Fruit fly (Drosophila melanogaster): ENCODE measurements around the gene alpha-Man-IIa.

alpha-Man-IIa gene

dm6 chr3R:9385987-9386386, 26.4 kb upstream of the alpha-Man-IIa start (continued):
- TF ChIP-seq Gug (GFP tag; IDR thresholded peaks at IDR 0.05), result 0 out of 2 replicates have a peak, but pooled peaks have one; percentile 30
- TF ChIP-seq fd59A (GFP tag; optimal IDR thresholded peaks at IDR 0.05), result no peak

- TF ChIP-seq vri (GFP tag; optimal IDR thresholded peaks at IDR 0.05), result peak; percentile 42
- peak; percentile 10 for TF ChIP-seq Sox14 (GFP tag; optimal IDR thresholded peaks at IDR 0.05)
- no peak for TF ChIP-seq net (GFP tag; optimal IDR thresholded peaks at IDR 0.05)
- TF ChIP-seq Sox102F (GFP tag; optimal IDR thresholded peaks at IDR 0.05), result no peak
- no peak for TF ChIP-seq CG9139 (GFP tag; optimal IDR thresholded peaks at IDR 0.05)
- 0 out of 3 replicates have a peak, but pooled peaks have one; percentile 19 for TF ChIP-seq CG6163 (GFP tag; IDR thresholded peaks at IDR 0.05)
- TF ChIP-seq CG6808 (GFP tag; optimal IDR thresholded peaks at IDR 0.05), result no peak
- no peak for TF ChIP-seq CG6792 (GFP tag; optimal IDR thresholded peaks at IDR 0.05)
- TF ChIP-seq Eip93F (GFP tag; optimal IDR thresholded peaks at IDR 0.05), result peak; percentile 62
- TF ChIP-seq ss (GFP tag; optimal IDR thresholded peaks at IDR 0.05), result no peak
- no peak for TF ChIP-seq lz (GFP tag; optimal IDR thresholded peaks at IDR 0.05)
- TF ChIP-seq Eip78C (GFP tag), result peak; percentile 58
Measured at dm6 chr3R:9387634-9388033, 24.7 kb upstream of the alpha-Man-IIa start.

- TF ChIP-seq Hr4 (GFP tag; optimal IDR thresholded peaks at IDR 0.05), result no peak
- TF ChIP-seq CG10631 (GFP tag; optimal IDR thresholded peaks at IDR 0.05), result no peak
Measured at dm6 chr3R:9388321-9388720, 24.0 kb upstream of the alpha-Man-IIa start.

- TF ChIP-seq Lpt (GFP tag; optimal IDR thresholded peaks at IDR 0.05) (peak; percentile 9), achi (GFP tag; optimal IDR thresholded peaks at IDR 0.05) (no peak), CG32006 (GFP tag; optimal IDR thresholded peaks at IDR 0.05) (peak; percentile 10), Ets96B (tag; optimal IDR thresholded peaks at IDR 0.05) (peak; percentile 42), Blimp-1 (GFP tag; optimal IDR thresholded peaks at IDR 0.05) (no peak), spab (GFP tag; optimal IDR thresholded peaks at IDR 0.05) (peak; percentile 76), CG10669 (GFP tag; optimal IDR thresholded peaks at IDR 0.05) (peak; percentile 46), CG15336 (GFP tag; IDR thresholded peaks at IDR 0.05) (peak; percentile 41; the same call in 1 of the 2 replicates), CG3919 (GFP tag; optimal IDR thresholded peaks at IDR 0.05) (no peak), CG1621 (tag; optimal IDR thresholded peaks at IDR 0.05) (peak; percentile 65), cyc (GFP tag; optimal IDR thresholded peaks at IDR 0.05) (no peak), eg (GFP tag; IDR thresholded peaks at IDR 0.05) (peak; percentile 40; the same call in 1 of the 3 replicates), CG11762 (GFP tag; optimal IDR thresholded peaks at IDR 0.05; ENCODE audit: insufficient read depth) (peak; percentile 5), CG8119 (GFP tag; IDR thresholded peaks at IDR 0.05) (peak; percentile 63; the same call in 1 of the 3 replicates), salr (GFP tag; optimal IDR thresholded peaks at IDR 0.05) (peak; percentile 1 to 58), CG16779 (tag; optimal IDR thresholded peaks at IDR 0.05) (peak; percentile 66), net (GFP tag; optimal IDR thresholded peaks at IDR 0.05) (peak; percentile 62), CG6808 (GFP tag; optimal IDR thresholded peaks at IDR 0.05) (peak; percentile 88), ss (GFP tag; optimal IDR thresholded peaks at IDR 0.05) (peak; percentile 82 to 86), CG6163 (GFP tag; IDR thresholded peaks at IDR 0.05) (peak; percentile 57; the same call in 2 of the 3 replicates), CG9139 (GFP tag; optimal IDR thresholded peaks at IDR 0.05) (peak; percentile 75), CG3032 (tag; optimal IDR thresholded peaks at IDR 0.05) (peak; percentile 39), CG6276 (GFP tag; optimal IDR thresholded peaks at IDR 0.05) (peak; percentile 69), esn (GFP tag; optimal IDR thresholded peaks at IDR 0.05) (no peak), CG10631 (GFP tag; optimal IDR thresholded peaks at IDR 0.05) (no peak), dsx (GFP tag; optimal IDR thresholded peaks at IDR 0.05; ENCODE audit: poor library complexity, severe bottlenecking) (peak; percentile 74), Eip78C (GFP tag) (peak; percentile 24)
Measured at dm6 chr3R:9388972-9389371, 23.4 kb upstream of the alpha-Man-IIa start.
